Worm (Caenorhabditis elegans) whole organism, L1 larva: ENCODE measurements around the gene clc-33.
"Not testable (repeated sequence)": the region's sequence is repeated elsewhere in the genome, so short reads cannot be mapped to it uniquely, and the experiment has no call there.

Experiments
- C04F5.9 ChIP-seq: sonication (generic microtip); optimal IDR thresholded peaks from 2 replicates; lab custom pipeline; 2016; ENCODE audit warnings: missing genetic modification characterization, missing compliant biosample characterization
- F16B12.6 ChIP-seq: fragments of 150-350 bp; optimal IDR thresholded peaks from 2 replicates; lab custom pipeline; 2014; ENCODE audit warnings: missing biosample characterization, missing genetic modification characterization
- Y116A8C.19 ChIP-seq: sonication (generic microtip); optimal IDR thresholded peaks from 2 replicates; lab custom pipeline; 2016; ENCODE audit warnings: missing compliant biosample characterization, missing genetic modification characterization, borderline replicate concordance
- alr-1 ChIP-seq: fragments of 200-800 bp; sonication (Bioruptor generic); optimal IDR thresholded peaks from 2 replicates; lab custom pipeline; 2018; ENCODE audit warnings: borderline replicate concordance, mild to moderate bottlenecking, missing genetic modification characterization, missing compliant biosample characterization
- aly-2 ChIP-seq: fragments of 150-350 bp; optimal IDR thresholded peaks from 2 replicates; lab custom pipeline; 2014; ENCODE audit warnings: missing biosample characterization, missing genetic modification characterization
- ama-1 ChIP-seq: fragments of 150-350 bp; optimal IDR thresholded peaks from 2 replicates; lab custom pipeline; 2014
- blmp-1 ChIP-seq: fragments of 150-350 bp; optimal IDR thresholded peaks from 2 replicates; lab custom pipeline; 2014; ENCODE audit warnings: missing biosample characterization, missing genetic modification characterization
- ceh-63 ChIP-seq: fragments of 200-800 bp; sonication (Bioruptor generic); optimal IDR thresholded peaks from 2 replicates; lab custom pipeline; 2018; ENCODE audit warnings: mild to moderate bottlenecking, missing genetic modification characterization, missing compliant biosample characterization
- ceh-8 ChIP-seq: fragments of 200-800 bp; sonication (Bioruptor generic); optimal IDR thresholded peaks from 2 replicates; lab custom pipeline; 2018; ENCODE audit warnings: mild to moderate bottlenecking, missing genetic modification characterization, moderate library complexity, missing compliant biosample characterization
- ceh-88 ChIP-seq: fragments of 200-800 bp; sonication (Bioruptor generic); IDR thresholded peaks from 2 replicates; pipeline ENCODE4 v1.3.6; 2022; ENCODE audit warnings: missing genetic modification characterization, missing compliant biosample characterization
- dpl-1 ChIP-seq, 3 experiments: fragments of 150-350 bp in 2 of 3; sonication (generic microtip) in 1 of 3; optimal IDR thresholded peaks; 2 replicates each; lab custom pipeline; 2014 to 2017; ENCODE audit warnings: missing biosample characterization in 3 of 3, missing genetic modification characterization in 3 of 3, missing genetic modification reagents in 3 of 3
- dsc-1 ChIP-seq: sonication (generic microtip); optimal IDR thresholded peaks from 2 replicates; lab custom pipeline; 2016; ENCODE audit warnings: mild to moderate bottlenecking, missing genetic modification characterization, missing compliant biosample characterization
- efl-3 ChIP-seq: fragments of 200-800 bp; sonication (Bioruptor generic); optimal IDR thresholded peaks from 2 replicates; lab custom pipeline; 2018; ENCODE audit warnings: mild to moderate bottlenecking, missing genetic modification characterization, missing compliant biosample characterization
- egl-27 ChIP-seq, 2 experiments: fragments of 150-350 bp in 1 of 2; sonication (generic microtip); optimal IDR thresholded peaks; 3 replicates each; lab custom pipeline; 2017 to 2018; ENCODE audit warnings: missing biosample characterization in 2 of 2, missing genetic modification characterization in 2 of 2, missing genetic modification reagents in 2 of 2
- elt-2 ChIP-seq: sonication (generic microtip); optimal IDR thresholded peaks from 2 replicates; lab custom pipeline; 2016; ENCODE audit warnings: missing genetic modification characterization, mild to moderate bottlenecking, inconsistent platforms, missing compliant biosample characterization, missing genetic modification reagents
- fkh-8 ChIP-seq: sonication (generic microtip); optimal IDR thresholded peaks from 2 replicates; lab custom pipeline; 2016; ENCODE audit warnings: mild to moderate bottlenecking, missing genetic modification characterization, missing compliant biosample characterization
- grh-1 ChIP-seq: fragments of 200-800 bp; sonication (Bioruptor generic); IDR thresholded peaks from 2 replicates; pipeline ENCODE4 v1.3.6; 2022; ENCODE audit warnings: missing genetic modification reagents, missing genetic modification characterization, missing compliant biosample characterization
- hlh-17 ChIP-seq: fragments of 200-800 bp; sonication (Bioruptor generic); optimal IDR thresholded peaks from 2 replicates; lab custom pipeline; 2018; ENCODE audit warnings: missing genetic modification characterization, mild to moderate bottlenecking, missing compliant biosample characterization, moderate library complexity, borderline replicate concordance
- hpl-2 ChIP-seq: fragments of 150-350 bp; optimal IDR thresholded peaks from 2 replicates; lab custom pipeline; 2014; ENCODE audit warnings: missing biosample characterization, missing genetic modification reagents, missing genetic modification characterization
- isw-1 ChIP-seq: fragments of 200-800 bp; sonication (Bioruptor generic); IDR thresholded peaks from 2 replicates; pipeline ENCODE4 v1.3.6; 2022; ENCODE audit warnings: missing genetic modification characterization, missing compliant biosample characterization
- jun-1 ChIP-seq: fragments of 150-350 bp; optimal IDR thresholded peaks from 2 replicates; lab custom pipeline; 2014; ENCODE audit warnings: missing biosample characterization, missing genetic modification reagents, missing genetic modification characterization
- lin-13 ChIP-seq: fragments of 150-350 bp; optimal IDR thresholded peaks from 2 replicates; lab custom pipeline; 2014; ENCODE audit warnings: missing biosample characterization, missing genetic modification reagents, missing genetic modification characterization
- lin-14 ChIP-seq: fragments of 200-800 bp; sonication (Bioruptor generic); optimal IDR thresholded peaks from 2 replicates; lab custom pipeline; 2018; ENCODE audit warnings: mild to moderate bottlenecking, missing genetic modification characterization, moderate library complexity, missing compliant biosample characterization
- lin-15B ChIP-seq: fragments of 150-350 bp; sonication (generic microtip); optimal IDR thresholded peaks from 3 replicates; lab custom pipeline; 2014; ENCODE audit warnings: missing biosample characterization, missing genetic modification characterization
- lin-39 ChIP-seq: fragments of 150-350 bp; optimal IDR thresholded peaks from 2 replicates; lab custom pipeline; 2014; ENCODE audit warnings: missing biosample characterization, missing genetic modification reagents, missing genetic modification characterization
- mdl-1 ChIP-seq, 2 experiments: fragments of 150-350 bp; optimal IDR thresholded peaks; 2 replicates each; lab custom pipeline; 2014 to 2017; ENCODE audit warnings: missing biosample characterization in 2 of 2, missing genetic modification characterization in 2 of 2, inconsistent platforms in 1 of 2
- mep-1 ChIP-seq: fragments of 150-350 bp; optimal IDR thresholded peaks from 2 replicates; lab custom pipeline; 2014; ENCODE audit warnings: missing biosample characterization, missing genetic modification characterization
- nhr-11 ChIP-seq: fragments of 150-350 bp; optimal IDR thresholded peaks from 2 replicates; lab custom pipeline; 2014; ENCODE audit warnings: missing biosample characterization, missing genetic modification characterization
- nhr-19 ChIP-seq: fragments of 200-800 bp; sonication (Bioruptor generic); conservative IDR thresholded peaks from 2 replicates; pipeline ENCODE4 v1.3.6; 2022; ENCODE audit warnings: missing genetic modification characterization, missing compliant biosample characterization
- nhr-237 ChIP-seq: fragments of 150-350 bp; optimal IDR thresholded peaks from 2 replicates; lab custom pipeline; 2014; ENCODE audit warnings: missing biosample characterization, missing genetic modification characterization
- nhr-47 ChIP-seq: sonication (generic microtip); optimal IDR thresholded peaks from 2 replicates; lab custom pipeline; 2016; ENCODE audit warnings: mild to moderate bottlenecking, missing genetic modification characterization, moderate library complexity, missing compliant biosample characterization
- nhr-71 ChIP-seq: sonication (generic microtip); optimal IDR thresholded peaks from 2 replicates; lab custom pipeline; 2016; ENCODE audit warnings: mild to moderate bottlenecking, missing genetic modification characterization, moderate library complexity, missing compliant biosample characterization
- nhr-77 ChIP-seq: fragments of 150-350 bp; optimal IDR thresholded peaks from 2 replicates; lab custom pipeline; 2014; ENCODE audit warnings: missing biosample characterization, missing genetic modification characterization
- nhr-85 ChIP-seq: sonication (generic microtip); peaks from one replicate; lab custom pipeline; 2016; ENCODE audit warnings: missing genetic modification characterization, inconsistent platforms, missing compliant biosample characterization
- rnt-1 ChIP-seq: sonication (generic microtip); optimal IDR thresholded peaks from 2 replicates; lab custom pipeline; 2016; ENCODE audit warnings: mild to moderate bottlenecking, missing genetic modification characterization, moderate library complexity, missing compliant biosample characterization
- snpc-4 ChIP-seq: fragments of 150-350 bp; optimal IDR thresholded peaks from 2 replicates; lab custom pipeline; 2014; ENCODE audit warnings: missing biosample characterization, missing genetic modification characterization
- snu-23 ChIP-seq: sonication (generic microtip); optimal IDR thresholded peaks from 2 replicates; lab custom pipeline; 2016; ENCODE audit warnings: missing genetic modification characterization, missing compliant biosample characterization
- sptf-1 ChIP-seq: fragments of 150-350 bp; optimal IDR thresholded peaks from 2 replicates; lab custom pipeline; 2014; ENCODE audit warnings: missing biosample characterization, missing genetic modification characterization
- swsn-7 ChIP-seq: sonication (generic microtip); optimal IDR thresholded peaks from 2 replicates; lab custom pipeline; 2016; ENCODE audit warnings: missing genetic modification characterization, missing compliant biosample characterization
- tbx-2 ChIP-seq: sonication (generic microtip); optimal IDR thresholded peaks from 2 replicates; lab custom pipeline; 2016; ENCODE audit warnings: missing genetic modification characterization, missing compliant biosample characterization
- tlp-1 ChIP-seq: fragments of 150-350 bp; optimal IDR thresholded peaks from 2 replicates; lab custom pipeline; 2014; ENCODE audit warnings: missing biosample characterization, missing genetic modification characterization
- unc-98 ChIP-seq: fragments of 200-800 bp; sonication (Bioruptor generic); IDR thresholded peaks from 2 replicates; pipeline ENCODE4 v1.3.6; 2022; ENCODE audit warnings: missing genetic modification characterization, missing compliant biosample characterization
- xbp-1 ChIP-seq: sonication (generic microtip); optimal IDR thresholded peaks from 2 replicates; lab custom pipeline; 2016; ENCODE audit warnings: missing genetic modification characterization, missing compliant biosample characterization
- ztf-4 ChIP-seq: fragments of 150-350 bp; optimal IDR thresholded peaks from 2 replicates; lab custom pipeline; 2014; ENCODE audit warnings: missing biosample characterization, missing genetic modification characterization

Gene clc-33

DNA sequence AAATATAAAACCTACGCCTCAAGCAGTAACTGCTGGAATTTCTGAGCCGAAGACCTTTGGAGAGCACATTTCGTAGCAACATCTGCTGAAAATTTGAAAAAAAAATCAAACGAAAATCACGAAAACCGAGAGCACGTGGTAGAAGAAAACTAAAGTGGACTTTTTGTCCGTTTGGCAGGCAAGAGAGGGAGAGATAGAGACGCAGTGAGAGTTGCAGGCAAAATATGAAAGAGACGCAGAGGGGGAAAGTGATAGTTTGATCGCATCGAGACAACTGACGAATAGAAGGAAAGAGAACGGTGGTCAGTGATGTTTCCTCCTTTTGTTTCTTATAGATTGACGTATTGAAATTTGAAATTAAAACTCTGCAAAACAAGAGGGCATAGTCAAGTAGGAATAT, 8.3 kb downstream of the clc-33 start, which contains the start of the genes acdh-9 and F28A10.13 (continued):
- TF ChIP-seq aly-2 (tag; lab: Kevin White, UChicago) (no peak), Y116A8C.19 (no peak), lin-14 (GFP tag; lab: Kevin White, UChicago) (peak; percentile 84), ceh-8 (GFP tag; lab: Kevin White, UChicago) (no peak), ama-1 (no peak), C04F5.9 (no peak), nhr-11 (no peak), isw-1 (no peak), nhr-77 (no peak), mep-1 (tag; lab: Kevin White, UChicago) (peak; percentile 53), snu-23 (GFP tag; lab: Kevin White, UChicago) (peak; percentile 82), alr-1 (tag; lab: Kevin White, UChicago) (no peak), jun-1 (tag; lab: Kevin White, UChicago) (no peak), nhr-71 (tag; lab: Kevin White, UChicago) (peak; percentile 87), xbp-1 (tag; lab: Kevin White, UChicago) (no peak), snpc-4 (tag; lab: Kevin White, UChicago) (peak; percentile 1), tbx-2 (tag; lab: Kevin White, UChicago) (peak; percentile 28), grh-1 (GFP tag; lab: Robert Waterston, UW) (no peak), nhr-47 (peak; percentile 16), fkh-8 (tag; lab: Kevin White, UChicago) (no peak), hpl-2 (GFP tag; lab: Kevin White, UChicago) (no peak), dpl-1 (GFP tag; optimal IDR thresholded peaks at IDR 0.05; lab: Kevin White, UChicago) (peak; percentile 21 to 35 (median 29)), unc-98 (GFP tag; lab: Robert Waterston, UW) (no peak), egl-27 (tag; optimal IDR thresholded peaks at IDR 0.05; lab: Kevin White, UChicago) (no peak), elt-2 (peak; percentile 25), ceh-88 (GFP tag; lab: Robert Waterston, UW) (no peak), F16B12.6 (tag; lab: Kevin White, UChicago) (no peak), dsc-1 (no peak), rnt-1 (peak; percentile 75), sptf-1 (tag; lab: Kevin White, UChicago) (no peak), swsn-7 (tag; lab: Kevin White, UChicago) (peak; percentile 35)

DNA sequence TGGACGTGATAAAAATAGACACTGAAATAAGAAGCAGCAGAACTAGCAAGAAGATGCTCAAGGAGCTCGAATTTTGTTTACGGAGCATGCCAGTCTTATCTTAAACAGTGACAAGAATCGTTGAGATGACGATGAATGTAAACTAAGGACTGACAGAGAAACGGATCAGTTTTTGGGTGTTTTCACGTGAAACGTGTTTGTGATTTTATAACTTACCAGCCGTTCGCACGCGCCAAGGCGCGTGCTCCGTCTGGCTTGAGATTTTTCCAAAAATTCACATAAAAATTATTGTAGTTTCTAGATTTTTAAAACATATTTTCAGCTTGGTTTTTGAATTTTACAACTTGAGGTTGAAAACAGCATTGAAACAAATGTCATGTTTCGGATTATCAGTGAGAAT, 10.3 kb downstream of the clc-33 start, which contains the start of gene F28A10.5:
F28A10.5 (minus strand) TSS at position 101 of the 400 bp plus-strand sequence.
- TF ChIP-seq hlh-17; jun-1 (tag; lab: Kevin White, UChicago); lin-15B (tag; lab: Kevin White, UChicago): not testable (repeated sequence)
- TF ChIP-seq, all 84 proteins: peak for 0; not testable (repeated sequence) for 84

DNA sequence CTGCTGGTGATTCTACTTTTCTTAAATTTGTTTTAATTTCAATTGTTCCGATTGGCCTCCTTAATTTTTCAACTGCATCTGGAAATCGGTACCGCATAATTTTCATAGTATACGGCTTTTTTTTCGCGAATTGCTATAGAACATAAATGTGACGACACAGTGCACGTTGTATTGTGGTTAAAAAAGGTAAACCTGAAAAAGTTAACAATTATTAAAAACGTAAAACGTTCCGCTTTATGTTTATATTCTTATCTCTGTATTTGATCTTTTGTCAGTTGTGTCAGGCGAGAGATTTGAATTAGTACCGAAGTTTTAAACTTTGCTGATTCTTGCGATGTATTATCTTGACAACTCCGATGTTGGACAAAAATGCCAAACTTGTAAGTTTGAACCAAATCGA, 21.3 kb downstream of the clc-33 start, which contains the start of gene Y46B2A.4:
Y46B2A.4 (plus strand) TSS at position 301 of the 400 bp plus-strand sequence.
- TF ChIP-seq alr-1 (tag; lab: Kevin White, UChicago) (no peak), lin-15B (tag; lab: Kevin White, UChicago) (no peak), ztf-4 (tag; lab: Kevin White, UChicago) (no peak), F16B12.6 (tag; lab: Kevin White, UChicago) (no peak), nhr-19 (GFP tag; lab: Robert Waterston, UW) (no peak), grh-1 (GFP tag; lab: Robert Waterston, UW) (no peak), lin-39 (tag; lab: Kevin White, UChicago) (no peak), ceh-63 (no peak), nhr-85 (tag; lab: Kevin White, UChicago) (no peak), nhr-237 (tag; lab: Kevin White, UChicago) (no peak), xbp-1 (tag; lab: Kevin White, UChicago) (no peak), mdl-1 (tag; optimal IDR thresholded peaks at IDR 0.05; lab: Kevin White, UChicago) (no peak), jun-1 (tag; lab: Kevin White, UChicago) (no peak), isw-1 (no peak), tlp-1 (tag; lab: Kevin White, UChicago) (no peak), efl-3 (GFP tag; lab: Kevin White, UChicago) (no peak), lin-13 (GFP tag; lab: Kevin White, UChicago) (no peak), blmp-1 (tag; lab: Kevin White, UChicago) (no peak)
